Worm (Caenorhabditis elegans) whole organism, L2 larva: ENCODE results near the gene ZK1307.7.

ENCODE experiments used
- F13H6.1 ChIP-seq: sonication (generic microtip); optimal IDR thresholded peaks from 2 replicates; lab custom pipeline; 2016; ENCODE audit warnings: missing genetic modification characterization, missing compliant biosample characterization
- Y55F3AM.14 ChIP-seq: fragments of 200-800 bp; sonication (Bioruptor generic); optimal IDR thresholded peaks from 2 replicates; lab custom pipeline; 2018; ENCODE audit warnings: mild to moderate bottlenecking, missing genetic modification characterization, missing compliant biosample characterization
- ZK546.5 ChIP-seq: sonication (generic microtip); optimal IDR thresholded peaks from 2 replicates; lab custom pipeline; 2017; ENCODE audit warnings: missing biosample characterization, missing genetic modification characterization
- alr-1 ChIP-seq: fragments of 150-350 bp; optimal IDR thresholded peaks from 2 replicates; lab custom pipeline; 2014; ENCODE audit warnings: missing biosample characterization, missing genetic modification characterization
- blmp-1 ChIP-seq: sonication (generic microtip); optimal IDR thresholded peaks from 2 replicates; lab custom pipeline; 2017; ENCODE audit warnings: missing genetic modification characterization, mild to moderate bottlenecking, missing compliant biosample characterization, antibody characterized with exemption, moderate library complexity; ENCODE audit not compliant: insufficient read depth
- egl-27 ChIP-seq: sonication (generic microtip); optimal IDR thresholded peaks from 3 replicates; lab custom pipeline; 2017; ENCODE audit warnings: missing biosample characterization, missing genetic modification reagents, missing genetic modification characterization
- elt-1 ChIP-seq: fragments of 150-350 bp; optimal IDR thresholded peaks from 2 replicates; lab custom pipeline; 2014; ENCODE audit warnings: missing biosample characterization, missing genetic modification characterization
- elt-3 ChIP-seq: sonication (generic microtip); optimal IDR thresholded peaks from 2 replicates; lab custom pipeline; 2017; ENCODE audit warnings: missing biosample characterization, missing genetic modification characterization
- fos-1 ChIP-seq: fragments of 150-350 bp; optimal IDR thresholded peaks from 2 replicates; lab custom pipeline; 2014; ENCODE audit warnings: missing biosample characterization, missing genetic modification characterization
- gmeb-1 ChIP-seq: fragments of 150-350 bp; optimal IDR thresholded peaks from 2 replicates; lab custom pipeline; 2014; ENCODE audit warnings: missing biosample characterization, missing genetic modification characterization
- lin-39 ChIP-seq: fragments of 150-350 bp; optimal IDR thresholded peaks from 2 replicates; lab custom pipeline; 2014; ENCODE audit warnings: missing biosample characterization, missing genetic modification reagents, missing genetic modification characterization
- lsy-2 ChIP-seq, 2 experiments: fragments of 150-350 bp in 1 of 2; sonication (generic microtip) in 1 of 2; optimal IDR thresholded peaks; 2 replicates each; lab custom pipeline; 2014 to 2017; ENCODE audit warnings: missing biosample characterization in 2 of 2, missing genetic modification characterization in 2 of 2
- mdl-1 ChIP-seq, 2 experiments: fragments of 150-350 bp in 1 of 2; sonication (generic microtip) in 1 of 2; optimal IDR thresholded peaks; 2 replicates each; lab custom pipeline; 2017; ENCODE audit warnings: missing biosample characterization in 2 of 2, missing genetic modification characterization in 2 of 2
- nhr-10 ChIP-seq: sonication (generic microtip); optimal IDR thresholded peaks from 2 replicates; lab custom pipeline; 2017; ENCODE audit warnings: missing biosample characterization, missing genetic modification characterization
- nhr-11 ChIP-seq: fragments of 150-350 bp; optimal IDR thresholded peaks from 2 replicates; lab custom pipeline; 2014; ENCODE audit warnings: missing biosample characterization, missing genetic modification characterization
- nhr-12 ChIP-seq: fragments of 150-350 bp; optimal IDR thresholded peaks from 2 replicates; lab custom pipeline; 2014; ENCODE audit warnings: missing biosample characterization, missing genetic modification characterization
- nhr-129 ChIP-seq: fragments of 150-350 bp; optimal IDR thresholded peaks from 2 replicates; lab custom pipeline; 2014; ENCODE audit warnings: missing biosample characterization, missing genetic modification characterization
- nhr-21 ChIP-seq: fragments of 150-350 bp; optimal IDR thresholded peaks from 2 replicates; lab custom pipeline; 2014; ENCODE audit warnings: missing biosample characterization, missing genetic modification characterization
- nhr-237 ChIP-seq: fragments of 150-350 bp; optimal IDR thresholded peaks from 2 replicates; lab custom pipeline; 2014; ENCODE audit warnings: missing biosample characterization, missing genetic modification characterization
- nhr-25 ChIP-seq: fragments of 150-350 bp; sonication (generic microtip); optimal IDR thresholded peaks from 3 replicates; lab custom pipeline; 2014; ENCODE audit warnings: missing biosample characterization, missing genetic modification characterization
- nhr-6 ChIP-seq: fragments of 150-350 bp; optimal IDR thresholded peaks from 2 replicates; lab custom pipeline; 2014; ENCODE audit warnings: missing biosample characterization, missing genetic modification characterization
- nhr-77 ChIP-seq: fragments of 150-350 bp; optimal IDR thresholded peaks from 2 replicates; lab custom pipeline; 2014; ENCODE audit warnings: missing biosample characterization, missing genetic modification characterization
- skn-1 ChIP-seq: sonication (generic microtip); optimal IDR thresholded peaks from 2 replicates; lab custom pipeline; 2017; ENCODE audit warnings: missing biosample characterization, missing genetic modification characterization
- sma-9 ChIP-seq, 2 experiments: fragments of 150-350 bp in 1 of 2; sonication (generic microtip) in 1 of 2; optimal IDR thresholded peaks; 2 replicates each; lab custom pipeline; 2014 to 2016; ENCODE audit warnings: missing genetic modification characterization in 2 of 2, mild to moderate bottlenecking in 1 of 2, missing biosample characterization in 1 of 2, missing compliant biosample characterization in 1 of 2, missing genetic modification reagents in 1 of 2, moderate library complexity in 1 of 2
- snpc-4 ChIP-seq: fragments of 150-350 bp; optimal IDR thresholded peaks from 2 replicates; lab custom pipeline; 2014; ENCODE audit warnings: missing biosample characterization, missing genetic modification characterization
- unc-39 ChIP-seq: fragments of 150-350 bp; optimal IDR thresholded peaks from 2 replicates; lab custom pipeline; 2014; ENCODE audit warnings: missing biosample characterization, missing genetic modification characterization
- unc-55 ChIP-seq: fragments of 150-350 bp; sonication (generic microtip); optimal IDR thresholded peaks from 3 replicates; lab custom pipeline; 2014; ENCODE audit warnings: missing biosample characterization, missing genetic modification reagents, missing genetic modification characterization
- unc-62 ChIP-seq: fragments of 150-350 bp; optimal IDR thresholded peaks from 2 replicates; lab custom pipeline; 2014; ENCODE audit warnings: missing biosample characterization, missing genetic modification reagents, missing genetic modification characterization
- ztf-11 ChIP-seq: sonication (generic microtip); optimal IDR thresholded peaks from 2 replicates; lab custom pipeline; 2017; ENCODE audit warnings: missing biosample characterization, missing genetic modification characterization
- ztf-4 ChIP-seq: fragments of 150-350 bp; optimal IDR thresholded peaks from 2 replicates; lab custom pipeline; 2014; ENCODE audit warnings: missing biosample characterization, missing genetic modification characterization

Gene ZK1307.7

DNA sequence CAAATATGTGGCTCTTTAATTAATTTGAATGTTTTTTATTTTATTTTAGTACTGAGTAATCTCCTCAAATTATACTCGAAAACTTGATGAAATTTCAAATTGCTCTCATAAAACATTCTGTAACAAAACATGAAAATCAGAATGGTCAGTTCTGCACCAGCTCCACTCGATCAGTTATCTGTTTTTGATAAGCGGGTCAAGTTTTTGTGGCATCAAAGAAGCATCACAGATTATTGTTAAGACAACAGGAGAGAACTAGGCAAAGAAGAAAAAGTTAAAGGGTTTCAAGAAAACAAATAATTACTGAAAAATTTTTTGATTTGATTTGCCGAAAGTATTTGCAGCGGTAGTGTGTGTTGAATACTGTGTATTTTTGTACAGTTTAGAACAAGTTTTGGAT, 29.3 kb upstream of the ZK1307.7 start:
- TF ChIP-seq elt-1 (tag; lab: Kevin White, UChicago): no peak
- TF ChIP-seq sma-9 (GFP tag; optimal IDR thresholded peaks at IDR 0.05; lab: Kevin White, UChicago): peak; percentile 52
- TF ChIP-seq sma-9 (tag; optimal IDR thresholded peaks at IDR 0.05; lab: Kevin White, UChicago): no peak

- TF ChIP-seq gmeb-1 (tag; lab: Kevin White, UChicago): no peak
- TF ChIP-seq mdl-1 (tag; optimal IDR thresholded peaks at IDR 0.05; lab: Kevin White, UChicago): no peak
- no peak for TF ChIP-seq nhr-6 (tag; lab: Kevin White, UChicago)
- no peak for TF ChIP-seq unc-62 (GFP tag; lab: Kevin White, UChicago)
- TF ChIP-seq lsy-2 (tag; optimal IDR thresholded peaks at IDR 0.05; lab: Kevin White, UChicago): no peak
- no peak for TF ChIP-seq nhr-21 (tag; lab: Kevin White, UChicago)
- TF ChIP-seq nhr-129 (tag; lab: Kevin White, UChicago): no peak
- TF ChIP-seq fos-1 (tag; lab: Kevin White, UChicago): no peak
- no peak for TF ChIP-seq alr-1 (tag; lab: Kevin White, UChicago)
- TF ChIP-seq nhr-12: no peak
- no peak for TF ChIP-seq Y55F3AM.14 (GFP tag; lab: Kevin White, UChicago)
- no peak for TF ChIP-seq F13H6.1 (tag; lab: Kevin White, UChicago)
- no peak for TF ChIP-seq nhr-25 (tag; lab: Kevin White, UChicago)
- TF ChIP-seq snpc-4 (tag; lab: Kevin White, UChicago): no peak
- no peak for TF ChIP-seq lin-39 (tag; lab: Kevin White, UChicago)
- no peak for TF ChIP-seq blmp-1
Measured at ce11 chrII:9609296-9609695, 27.1 kb upstream of the ZK1307.7 start, which contains the start of gene pap-2. Gene pap-2, minus strand, starts transcription at chrII:9609396.

DNA sequence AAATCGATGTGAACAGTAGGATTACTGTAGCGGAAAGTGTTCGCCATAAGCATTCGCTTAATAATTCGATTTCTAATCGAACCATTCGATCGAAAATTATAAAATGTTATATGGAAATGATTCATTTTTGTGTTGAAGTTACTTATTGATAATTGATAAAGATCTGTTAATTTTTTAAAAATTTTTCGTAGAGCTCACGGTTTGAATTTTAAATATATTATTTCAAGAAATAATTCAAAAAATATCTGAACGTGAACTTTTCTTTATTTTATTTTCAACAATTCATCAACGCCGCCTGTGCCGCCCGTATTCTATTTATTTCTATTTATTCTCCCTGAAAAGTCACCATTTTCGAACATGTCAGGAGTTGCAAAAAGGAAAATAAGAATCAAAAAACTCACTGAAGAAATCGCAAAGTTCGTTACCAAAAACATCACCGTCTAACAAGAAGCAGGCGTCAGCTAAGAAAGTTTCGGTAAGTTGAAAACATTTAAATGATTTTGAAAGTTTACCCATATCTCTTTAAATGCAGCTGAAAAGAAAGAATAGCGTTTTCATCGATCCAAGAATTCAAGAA, 25.0 kb upstream of the ZK1307.7 start, which contains the start of the genes T15H9.5 and T15H9.4:
T15H9.5 (minus strand) TSS at position 101 of the 577 bp plus-strand sequence.
T15H9.4 (plus strand) TSS at position 527 of the 577 bp plus-strand sequence.
- TF ChIP-seq skn-1 (no peak), snpc-4 (tag; lab: Kevin White, UChicago) (no peak), unc-62 (GFP tag; lab: Kevin White, UChicago) (no peak), unc-39 (tag; lab: Kevin White, UChicago) (no peak), unc-55 (GFP tag; lab: Kevin White, UChicago) (no peak), ztf-4 (no peak), lin-39 (tag; lab: Kevin White, UChicago) (no peak), gmeb-1 (tag; lab: Kevin White, UChicago) (no peak), elt-1 (tag; lab: Kevin White, UChicago) (no peak), nhr-237 (tag; lab: Kevin White, UChicago) (no peak), ztf-11 (no peak), egl-27 (tag; lab: Kevin White, UChicago) (no peak)

DNA sequence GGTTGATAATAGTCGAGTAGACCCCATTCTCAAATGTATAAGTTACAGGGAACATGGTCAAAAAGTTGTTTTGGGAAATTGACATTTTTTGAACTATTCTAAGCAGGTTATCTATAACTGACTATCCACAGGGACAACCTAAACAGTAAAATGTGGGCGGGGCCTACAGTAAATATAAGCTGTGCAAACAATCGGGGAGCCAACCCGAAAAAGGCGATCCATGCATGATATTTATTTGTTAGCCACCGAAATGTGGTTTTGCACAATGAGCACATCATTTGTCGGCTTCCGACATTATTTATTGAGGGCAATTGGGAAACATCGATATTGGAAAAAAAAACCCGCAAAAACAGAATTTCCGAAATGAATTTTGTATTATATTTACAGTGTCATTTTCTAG, 21.7 kb upstream of the ZK1307.7 start, which contains the start of gene hlh-6:
hlh-6 (minus strand) TSS at position 101 of the 400 bp plus-strand sequence.
- TF ChIP-seq nhr-129 (tag; lab: Kevin White, UChicago): no peak
- TF ChIP-seq egl-27 (tag; lab: Kevin White, UChicago): no peak
- no peak for TF ChIP-seq ZK546.5 (tag; lab: Kevin White, UChicago)
- no peak for TF ChIP-seq elt-3 (tag; lab: Kevin White, UChicago)
- TF ChIP-seq nhr-237 (tag; lab: Kevin White, UChicago): no peak
- TF ChIP-seq mdl-1 (tag; optimal IDR thresholded peaks at IDR 0.05; lab: Kevin White, UChicago): no peak
- TF ChIP-seq nhr-6 (tag; lab: Kevin White, UChicago): no peak
- TF ChIP-seq nhr-77 (tag; lab: Kevin White, UChicago): no peak
- TF ChIP-seq nhr-12: no peak
- no peak for TF ChIP-seq sma-9 (GFP tag; optimal IDR thresholded peaks at IDR 0.05; lab: Kevin White, UChicago)
- TF ChIP-seq sma-9 (tag; optimal IDR thresholded peaks at IDR 0.05; lab: Kevin White, UChicago): no peak
- TF ChIP-seq nhr-10 (tag; lab: Kevin White, UChicago): no peak
- TF ChIP-seq nhr-11 (tag; lab: Kevin White, UChicago): no peak
